Worm (Caenorhabditis elegans): Measurements from ENCODE around the gene scl-8.
A peak's percentile ranks its signal among the peaks of the same experiment; 100 is the strongest.

Gene scl-8

ce11 chrIV:13025853-13026343, 45.6 kb upstream of the scl-8 start (continued):
- TF ChIP-seq fkh-8 (tag; optimal IDR thresholded peaks at IDR 0.05) (peak; percentile 85), dpl-1 (GFP tag; optimal IDR thresholded peaks at IDR 0.05) (peak in 1 of 3 experiments; percentile 24), elt-2 (tag; optimal IDR thresholded peaks at IDR 0.05) (no peak), lin-13 (GFP tag; optimal IDR thresholded peaks at IDR 0.05) (peak; percentile 10)

- TF ChIP-seq unc-62 (GFP tag; optimal IDR thresholded peaks at IDR 0.05) (no peak), efl-1 (optimal IDR thresholded peaks at IDR 0.05) (no peak), efl-1 (GFP tag; optimal IDR thresholded peaks at IDR 0.05 in 1 of 2) (peak in 1 of 2 experiments; percentile 70), elt-2 (tag; optimal IDR thresholded peaks at IDR 0.05) (peak; percentile 75)
These were observed 44.8 kb upstream of the scl-8 start for ce11 chrIV:13026762-13027161.

ce11 chrIV:13027801-13028641, 43.5 kb upstream of the scl-8 start:
- no peak for TF ChIP-seq lin-39 (tag; optimal IDR thresholded peaks at IDR 0.05)
- no peak for TF ChIP-seq tlp-1 (tag; optimal IDR thresholded peaks at IDR 0.05)
- TF ChIP-seq nhr-20 (tag; optimal IDR thresholded peaks at IDR 0.05): no peak
- no peak for TF ChIP-seq skn-1 (tag; optimal IDR thresholded peaks at IDR 0.05)
- no peak for TF ChIP-seq unc-30 (tag; optimal IDR thresholded peaks at IDR 0.05)
- no peak for TF ChIP-seq efl-3 (GFP tag; optimal IDR thresholded peaks at IDR 0.05)
- no peak for TF ChIP-seq nhr-28 (tag; optimal IDR thresholded peaks at IDR 0.05)
- TF ChIP-seq pax-3 (tag; optimal IDR thresholded peaks at IDR 0.05): no peak
- no peak for TF ChIP-seq swsn-7 (tag; optimal IDR thresholded peaks at IDR 0.05)
- TF ChIP-seq fkh-10 (GFP tag; optimal IDR thresholded peaks at IDR 0.05): no peak
- no peak for TF ChIP-seq dsc-1 (tag; optimal IDR thresholded peaks at IDR 0.05)
- TF ChIP-seq tbx-2 (tag; optimal IDR thresholded peaks at IDR 0.05): peak; percentile 42
- no peak for TF ChIP-seq snpc-4 (tag; optimal IDR thresholded peaks at IDR 0.05)
- no peak for TF ChIP-seq C16A3.4 (tag; optimal IDR thresholded peaks at IDR 0.05)
- TF ChIP-seq mep-1 (tag; optimal IDR thresholded peaks at IDR 0.05): no peak
- no peak for TF ChIP-seq ceh-63 (GFP tag; optimal IDR thresholded peaks at IDR 0.05)
- TF ChIP-seq nhr-85 (tag): no peak
- no peak for TF ChIP-seq F16B12.6 (tag; optimal IDR thresholded peaks at IDR 0.05)
- peak; percentile 8 for TF ChIP-seq fkh-8 (tag; optimal IDR thresholded peaks at IDR 0.05)
- TF ChIP-seq egl-13 (tag; optimal IDR thresholded peaks at IDR 0.05): peak; percentile 63
- TF ChIP-seq egl-27 (tag; optimal IDR thresholded peaks at IDR 0.05): no peak
- no peak for TF ChIP-seq fkh-4 (tag; optimal IDR thresholded peaks at IDR 0.05; ENCODE audit: borderline replicate concordance)
- TF ChIP-seq lsy-2 (tag; optimal IDR thresholded peaks at IDR 0.05): no peak
- no peak for TF ChIP-seq aly-2 (tag; optimal IDR thresholded peaks at IDR 0.05)
- TF ChIP-seq lin-14 (GFP tag; optimal IDR thresholded peaks at IDR 0.05): peak; percentile 70
- TF ChIP-seq C34B4.2 (tag; optimal IDR thresholded peaks at IDR 0.05): no peak
- no peak for TF ChIP-seq pag-3 (tag; optimal IDR thresholded peaks at IDR 0.05; ENCODE audit: borderline replicate concordance, insufficient read depth)
- TF ChIP-seq xbp-1 (tag; optimal IDR thresholded peaks at IDR 0.05): no peak
- peak; percentile 1 for TF ChIP-seq unc-86 (tag; optimal IDR thresholded peaks at IDR 0.05)
- no peak for TF ChIP-seq unc-62 (GFP tag; optimal IDR thresholded peaks at IDR 0.05)
- TF ChIP-seq unc-130 (tag; optimal IDR thresholded peaks at IDR 0.05): no peak
- no peak for TF ChIP-seq lir-3 (tag; optimal IDR thresholded peaks at IDR 0.05; ENCODE audit: poor library complexity)
- no peak for TF ChIP-seq hpl-2 (GFP tag; optimal IDR thresholded peaks at IDR 0.05)
- TF ChIP-seq ztf-11 (tag; optimal IDR thresholded peaks at IDR 0.05): peak in 1 of 2 experiments; percentile 15
- peak; percentile 23 for TF ChIP-seq nhr-71 (tag; optimal IDR thresholded peaks at IDR 0.05)
- TF ChIP-seq elt-2 (tag; optimal IDR thresholded peaks at IDR 0.05): no peak
- no peak for TF ChIP-seq sptf-1 (tag; optimal IDR thresholded peaks at IDR 0.05)
- no peak for TF ChIP-seq hlh-17 (GFP tag; optimal IDR thresholded peaks at IDR 0.05; ENCODE audit: borderline replicate concordance)
- no peak for TF ChIP-seq rnt-1 (tag; optimal IDR thresholded peaks at IDR 0.05)
- no peak for TF ChIP-seq elt-3 (tag; optimal IDR thresholded peaks at IDR 0.05)
- TF ChIP-seq nhr-77 (tag; optimal IDR thresholded peaks at IDR 0.05): no peak
- TF ChIP-seq mab-9 (GFP tag; IDR thresholded peaks at IDR 0.05): no peak
